Worm (Caenorhabditis elegans) whole organism, early embryonic: ENCODE results near the gene nape-2.

Experiments
- B0310.2 ChIP-seq: sonication (generic microtip); optimal IDR thresholded peaks from 2 replicates; lab custom pipeline; 2016; ENCODE audit warnings: mild to moderate bottlenecking, missing genetic modification characterization, missing compliant biosample characterization
- aly-1 ChIP-seq: sonication (generic microtip); optimal IDR thresholded peaks from 2 replicates; lab custom pipeline; 2016; ENCODE audit warnings: missing genetic modification characterization, missing compliant biosample characterization
- ama-1 ChIP-seq: fragments of 150-350 bp; optimal IDR thresholded peaks from 2 replicates; lab custom pipeline; 2014
- ceh-13 ChIP-seq: fragments of 200-800 bp; sonication (Bioruptor generic); optimal IDR thresholded peaks from 2 replicates; lab custom pipeline; 2018; ENCODE audit warnings: mild to moderate bottlenecking, missing genetic modification characterization, missing compliant biosample characterization
- ets-7 ChIP-seq: sonication (generic microtip); optimal IDR thresholded peaks from 2 replicates; lab custom pipeline; 2016; ENCODE audit warnings: missing genotype, missing genetic modification characterization, missing compliant biosample characterization
- flt-1 ChIP-seq: fragments of 200-800 bp; sonication (Bioruptor generic); IDR thresholded peaks from 2 replicates; pipeline ENCODE4 v1.3.6; 2022; ENCODE audit warnings: missing genetic modification characterization, missing compliant biosample characterization
- hmbx-1 ChIP-seq: sonication (generic microtip); optimal IDR thresholded peaks from 2 replicates; lab custom pipeline; 2016; ENCODE audit warnings: mild to moderate bottlenecking, missing genetic modification characterization, missing compliant biosample characterization
- hmg-4 ChIP-seq: fragments of 200-800 bp; sonication (Bioruptor generic); optimal IDR thresholded peaks from 2 replicates; lab custom pipeline; 2018; ENCODE audit warnings: mild to moderate bottlenecking, missing genetic modification characterization, missing compliant biosample characterization
- hnd-1 ChIP-seq: sonication (generic microtip); optimal IDR thresholded peaks from 2 replicates; lab custom pipeline; 2016; ENCODE audit warnings: missing genetic modification characterization, missing compliant biosample characterization
- scrt-1 ChIP-seq: fragments of 200-800 bp; sonication (Bioruptor generic); IDR thresholded peaks from 2 replicates; pipeline ENCODE4 v1.3.6; 2022; ENCODE audit warnings: missing genetic modification characterization, missing compliant biosample characterization
- tbx-11 ChIP-seq: fragments of 200-800 bp; sonication (Bioruptor generic); IDR thresholded peaks from 2 replicates; pipeline ENCODE4 v1.3.6; 2022; ENCODE audit warnings: missing genetic modification characterization, missing compliant biosample characterization
- tbx-37 ChIP-seq: fragments of 200-800 bp; sonication (Bioruptor generic); conservative IDR thresholded peaks from 2 replicates; pipeline ENCODE4 v1.3.6; 2022; ENCODE audit warnings: missing genetic modification reagents, missing genetic modification characterization, missing compliant biosample characterization
- tra-4 ChIP-seq: sonication (generic microtip); optimal IDR thresholded peaks from 2 replicates; lab custom pipeline; 2017; ENCODE audit warnings: missing genetic modification characterization, missing compliant biosample characterization

ce11 chrIV:3740830-3741477 lies 2.2 kb upstream of the nape-2 start, which contains the start of gene nape-1:
- TF ChIP-seq scrt-1, result no peak
- no peak for TF ChIP-seq ama-1 (lab: Kevin White, UChicago)
- TF ChIP-seq aly-1, result no peak
- no peak for TF ChIP-seq hmbx-1
- TF ChIP-seq flt-1 (GFP tag; lab: Robert Waterston, UW), result no peak
- no peak for TF ChIP-seq tra-4 (tag; lab: Kevin White, UChicago)
- TF ChIP-seq ets-7, result no peak
- TF ChIP-seq tbx-11 (GFP tag; lab: Robert Waterston, UW), result no peak
- TF ChIP-seq hnd-1 (tag; lab: Kevin White, UChicago), result no peak
- TF ChIP-seq hmg-4, result no peak
- TF ChIP-seq B0310.2 (tag; lab: Kevin White, UChicago), result no peak
- TF ChIP-seq tbx-37 (GFP tag; lab: Robert Waterston, UW), result no peak
- no peak for TF ChIP-seq ceh-13 (GFP tag; lab: Kevin White, UChicago)
